Worm (Caenorhabditis elegans) whole organism, young adult: ENCODE data around the gene Y54B9A.1.
A peak's percentile ranks its signal among the peaks of the same experiment; 100 is the strongest.

Source experiments
- B0019.2 ChIP-seq: fragments of 200-800 bp; sonication (Bioruptor generic); conservative IDR thresholded peaks from 2 replicates; pipeline ENCODE4 v1.3.6; 2022; ENCODE audit warnings: missing genetic modification reagents, missing genetic modification characterization, missing compliant biosample characterization
- B0035.1 ChIP-seq: sonication (generic microtip); optimal IDR thresholded peaks from 2 replicates; lab custom pipeline; 2016; ENCODE audit warnings: missing genetic modification characterization, mild to moderate bottlenecking, missing compliant biosample characterization, missing genotype, missing genetic modification reagents
- F23B12.7 ChIP-seq: sonication (generic microtip); optimal IDR thresholded peaks from 2 replicates; lab custom pipeline; 2017; ENCODE audit warnings: missing genetic modification characterization, mild to moderate bottlenecking, missing compliant biosample characterization, antibody characterized with exemption, moderate library complexity; ENCODE audit not compliant: insufficient read depth
- F33H1.4 ChIP-seq: fragments of 200-800 bp; sonication (Bioruptor generic); IDR thresholded peaks from 2 replicates; pipeline ENCODE4 v1.3.6; 2022; ENCODE audit warnings: missing genetic modification reagents, missing genetic modification characterization, missing compliant biosample characterization
- F37B4.10 ChIP-seq: fragments of 200-800 bp; sonication (Bioruptor generic); IDR thresholded peaks from 2 replicates; pipeline ENCODE4 v1.3.6; 2022; ENCODE audit warnings: missing genetic modification characterization, missing compliant biosample characterization
- F57C9.4 ChIP-seq: sonication (generic microtip); optimal IDR thresholded peaks from 2 replicates; lab custom pipeline; 2017; ENCODE audit warnings: mild to moderate bottlenecking, missing genetic modification characterization, missing compliant biosample characterization
- K11D2.4 ChIP-seq: fragments of 200-800 bp; sonication (Bioruptor generic); IDR thresholded peaks from 2 replicates; pipeline ENCODE4 v1.3.6; 2022; ENCODE audit warnings: missing genetic modification reagents, missing genetic modification characterization, missing compliant biosample characterization
- K12H6.12 ChIP-seq: fragments of 200-800 bp; sonication (Bioruptor generic); optimal IDR thresholded peaks from 2 replicates; lab custom pipeline; 2018; ENCODE audit warnings: mild to moderate bottlenecking, missing genetic modification characterization, missing compliant biosample characterization
- Y53F4B.3 ChIP-seq: fragments of 200-800 bp; sonication (Bioruptor generic); IDR thresholded peaks from 2 replicates; pipeline ENCODE4 v1.3.6; 2022; ENCODE audit warnings: missing genetic modification reagents, missing genetic modification characterization, missing compliant biosample characterization
- ZK185.1 ChIP-seq: sonication (generic microtip); optimal IDR thresholded peaks from 2 replicates; lab custom pipeline; 2016; ENCODE audit warnings: mild to moderate bottlenecking, missing genetic modification characterization, missing compliant biosample characterization; ENCODE audit not compliant: poor library complexity, severe bottlenecking
- attf-5 ChIP-seq: fragments of 200-800 bp; sonication (Bioruptor generic); optimal IDR thresholded peaks from 2 replicates; lab custom pipeline; 2018; ENCODE audit warnings: mild to moderate bottlenecking, missing genetic modification characterization, missing compliant biosample characterization
- bed-2 ChIP-seq: fragments of 200-800 bp; sonication (Bioruptor generic); IDR thresholded peaks from 2 replicates; pipeline ENCODE4 v1.3.6; 2022; ENCODE audit warnings: missing genetic modification reagents, missing genetic modification characterization, missing compliant biosample characterization
- ccch-3 ChIP-seq: fragments of 200-800 bp; sonication (Bioruptor generic); optimal IDR thresholded peaks from 2 replicates; lab custom pipeline; 2018; ENCODE audit warnings: mild to moderate bottlenecking, missing genetic modification characterization, missing compliant biosample characterization
- cebp-1 ChIP-seq, 2 experiments: fragments of 200-800 bp in 1 of 2; sonication (Bioruptor generic) in 1 of 2; sonication (generic microtip) in 1 of 2; IDR thresholded peaks in 1 of 2; optimal IDR thresholded peaks in 1 of 2; 2 replicates each; pipeline versions ENCODE4 v1.3.6 to Lab custom; 2017 to 2022; ENCODE audit warnings: missing compliant biosample characterization in 2 of 2, missing genetic modification characterization in 2 of 2, mild to moderate bottlenecking in 1 of 2, missing genetic modification reagents in 1 of 2, moderate library complexity in 1 of 2
- ceh-100 ChIP-seq: fragments of 200-800 bp; sonication (Bioruptor generic); IDR thresholded peaks from 2 replicates; pipeline ENCODE4 v1.3.6; 2022; ENCODE audit warnings: missing genetic modification reagents, missing genetic modification characterization, missing compliant biosample characterization
- ceh-27 ChIP-seq: fragments of 200-800 bp; sonication (Bioruptor generic); optimal IDR thresholded peaks from 2 replicates; lab custom pipeline; 2018; ENCODE audit warnings: mild to moderate bottlenecking, missing genetic modification characterization, moderate library complexity, missing compliant biosample characterization
- ceh-58 ChIP-seq: fragments of 200-800 bp; sonication (Bioruptor generic); IDR thresholded peaks from 2 replicates; pipeline ENCODE4 v1.3.6; 2022; ENCODE audit warnings: missing genetic modification characterization, missing compliant biosample characterization
- ceh-91 ChIP-seq: fragments of 200-800 bp; sonication (Bioruptor generic); IDR thresholded peaks from 2 replicates; pipeline ENCODE4 v1.3.6; 2022; ENCODE audit warnings: missing genetic modification reagents, missing genetic modification characterization, missing compliant biosample characterization
- chd-7 ChIP-seq: sonication (generic microtip); optimal IDR thresholded peaks from 2 replicates; lab custom pipeline; 2016; ENCODE audit warnings: mild to moderate bottlenecking, missing genetic modification characterization, moderate library complexity, missing compliant biosample characterization
- egrh-3 ChIP-seq: fragments of 200-800 bp; sonication (Bioruptor generic); IDR thresholded peaks from 2 replicates; pipeline ENCODE4 v1.3.6; 2022; ENCODE audit warnings: missing genetic modification reagents, missing genetic modification characterization, missing compliant biosample characterization
- ets-4 ChIP-seq: fragments of 200-800 bp; sonication (Bioruptor generic); optimal IDR thresholded peaks from 2 replicates; lab custom pipeline; 2018; ENCODE audit warnings: mild to moderate bottlenecking, missing genetic modification characterization, missing compliant biosample characterization
- fkh-3 ChIP-seq: sonication (generic microtip); optimal IDR thresholded peaks from 2 replicates; lab custom pipeline; 2016; ENCODE audit warnings: mild to moderate bottlenecking, missing genetic modification characterization, missing compliant biosample characterization
- lag-1 ChIP-seq: fragments of 200-800 bp; sonication (Bioruptor generic); IDR thresholded peaks from 2 replicates; pipeline ENCODE4 v1.3.6; 2022; ENCODE audit warnings: missing genetic modification reagents, missing genetic modification characterization, missing compliant biosample characterization
- let-526 ChIP-seq: fragments of 200-800 bp; sonication (Bioruptor generic); IDR thresholded peaks from 2 replicates; pipeline ENCODE4 v1.3.6; 2022; ENCODE audit warnings: missing genetic modification reagents, missing genetic modification characterization, missing compliant biosample characterization
- let-607 ChIP-seq, 2 experiments: fragments of 200-800 bp in 1 of 2; sonication (Bioruptor generic) in 1 of 2; sonication (generic microtip) in 1 of 2; optimal IDR thresholded peaks; 2 replicates each; lab custom pipeline; 2016 to 2018; ENCODE audit warnings: mild to moderate bottlenecking in 2 of 2, missing compliant biosample characterization in 2 of 2, missing genetic modification characterization in 2 of 2, moderate library complexity in 2 of 2, missing genotype in 1 of 2
- lin-54 ChIP-seq: fragments of 200-800 bp; sonication (Bioruptor generic); optimal IDR thresholded peaks from 2 replicates; lab custom pipeline; 2018; ENCODE audit warnings: mild to moderate bottlenecking, missing genetic modification characterization, missing compliant biosample characterization
- madf-8 ChIP-seq: fragments of 200-800 bp; sonication (Bioruptor generic); conservative IDR thresholded peaks from 2 replicates; pipeline ENCODE4 v1.3.6; 2022; ENCODE audit warnings: missing genetic modification reagents, missing genetic modification characterization, missing compliant biosample characterization
- mel-28 ChIP-seq: sonication (generic microtip); optimal IDR thresholded peaks from 2 replicates; lab custom pipeline; 2016; ENCODE audit warnings: borderline replicate concordance, mild to moderate bottlenecking, missing genetic modification characterization, missing compliant biosample characterization
- nfya-2 ChIP-seq: fragments of 200-800 bp; sonication (Bioruptor generic); IDR thresholded peaks from 2 replicates; pipeline ENCODE4 v1.3.6; 2022; ENCODE audit warnings: missing genetic modification reagents, missing genetic modification characterization, missing compliant biosample characterization
- pha-4 ChIP-seq: fragments of 150-350 bp; sonication (generic microtip); optimal IDR thresholded peaks from 2 replicates; lab custom pipeline; 2014; ENCODE audit warnings: missing biosample characterization, missing genetic modification reagents, missing genetic modification characterization
- rec-8 ChIP-seq, 2 experiments: sonication (generic microtip); optimal IDR thresholded peaks; 2 replicates each; lab custom pipeline; 2016; ENCODE audit warnings: mild to moderate bottlenecking in 2 of 2, missing genetic modification characterization in 2 of 2, missing genetic modification reagents in 2 of 2, missing genotype in 2 of 2, missing biosample characterization in 1 of 2, missing compliant biosample characterization in 1 of 2, moderate library complexity in 1 of 2
- repo-1 ChIP-seq: sonication (generic microtip); optimal IDR thresholded peaks from 2 replicates; lab custom pipeline; 2017; ENCODE audit warnings: mild to moderate bottlenecking, missing genetic modification characterization, missing compliant biosample characterization
- snpc-1.1 ChIP-seq: sonication (generic microtip); optimal IDR thresholded peaks from 2 replicates; lab custom pipeline; 2017; ENCODE audit warnings: missing genetic modification characterization, mild to moderate bottlenecking, missing compliant biosample characterization, antibody characterized with exemption, moderate library complexity, missing genotype, missing genetic modification reagents; ENCODE audit not compliant: insufficient read depth
- somi-1 ChIP-seq: fragments of 200-800 bp; sonication (Bioruptor generic); optimal IDR thresholded peaks from 2 replicates; lab custom pipeline; 2018; ENCODE audit warnings: mild to moderate bottlenecking, missing genetic modification characterization, missing compliant biosample characterization
- tbp1 ChIP-seq: fragments of 200-800 bp; sonication (Bioruptor generic); optimal IDR thresholded peaks from 2 replicates; lab custom pipeline; 2018; ENCODE audit warnings: mild to moderate bottlenecking, missing genetic modification characterization, missing compliant biosample characterization
- tlf-1 ChIP-seq: fragments of 200-800 bp; sonication (Bioruptor generic); optimal IDR thresholded peaks from 2 replicates; lab custom pipeline; 2018; ENCODE audit warnings: mild to moderate bottlenecking, missing genetic modification characterization, missing compliant biosample characterization
- unc-130 ChIP-seq: sonication (generic microtip); optimal IDR thresholded peaks from 2 replicates; lab custom pipeline; 2016; ENCODE audit warnings: missing genetic modification reagents, missing genetic modification characterization, missing compliant biosample characterization
- xnd-1 ChIP-seq: sonication (generic microtip); optimal IDR thresholded peaks from 2 replicates; lab custom pipeline; 2016; ENCODE audit warnings: missing genotype, missing genetic modification reagents, missing genetic modification characterization, missing compliant biosample characterization
- ztf-28 ChIP-seq: fragments of 200-800 bp; sonication (Bioruptor generic); IDR thresholded peaks from 2 replicates; pipeline ENCODE4 v1.3.6; 2022; ENCODE audit warnings: missing genetic modification reagents, missing genetic modification characterization, missing compliant biosample characterization
- ztf-3 ChIP-seq: fragments of 200-800 bp; sonication (Bioruptor generic); optimal IDR thresholded peaks from 2 replicates; lab custom pipeline; 2018; ENCODE audit warnings: mild to moderate bottlenecking, missing genetic modification characterization, missing compliant biosample characterization
- ztf-6 ChIP-seq: fragments of 200-800 bp; sonication (Bioruptor generic); IDR thresholded peaks from 2 replicates; pipeline ENCODE4 v1.3.6; 2022; ENCODE audit warnings: missing genetic modification reagents, missing genetic modification characterization, missing compliant biosample characterization

The Y54B9A.1 gene

DNA sequence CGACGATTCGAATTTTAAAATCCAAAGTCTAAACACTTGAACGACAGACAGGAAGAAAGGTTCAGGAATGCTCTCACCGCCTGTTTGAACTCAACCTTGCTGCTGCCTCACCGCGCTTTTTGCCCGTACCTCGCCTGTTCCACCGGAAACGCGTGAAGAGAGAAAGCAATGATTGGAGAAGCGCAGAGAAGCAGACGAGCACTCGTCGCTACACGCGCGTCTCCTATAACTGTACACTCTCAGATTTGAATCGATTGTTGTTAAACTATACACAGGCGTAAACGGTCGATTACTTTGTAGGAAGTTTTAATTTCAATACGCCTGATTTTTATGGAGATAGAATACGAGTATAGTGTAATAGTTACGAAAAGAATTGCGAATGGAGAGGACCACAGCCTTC, 14.8 kb downstream of the Y54B9A.1 start (continued):
- TF ChIP-seq K12H6.12 (tag; lab: Kevin White, UChicago) (peak; percentile 36), bed-2 (GFP tag; lab: Robert Waterston, UW) (no peak), ceh-27 (peak; percentile 26), ZK185.1 (peak; percentile 5), somi-1 (GFP tag; lab: Kevin White, UChicago) (no peak), chd-7 (peak; percentile 2), F23B12.7 (tag; lab: Kevin White, UChicago) (no peak), pha-4 (no peak), rec-8 (tag; optimal IDR thresholded peaks at IDR 0.05; lab: Kevin White, UChicago) (no peak), F33H1.4 (GFP tag; lab: Robert Waterston, UW) (no peak), let-607 (tag; optimal IDR thresholded peaks at IDR 0.05; lab: Kevin White, UChicago) (peak in 1 of 2 experiments; percentile 31), ztf-28 (no peak), fkh-3 (no peak), nfya-2 (GFP tag; lab: Robert Waterston, UW) (no peak), ceh-100 (no peak), madf-8 (GFP tag; lab: Robert Waterston, UW) (no peak), attf-5 (peak; percentile 46), K11D2.4 (no peak), ztf-6 (GFP tag; lab: Robert Waterston, UW) (no peak), F37B4.10 (GFP tag; lab: Robert Waterston, UW) (no peak), lin-54 (no peak), B0019.2 (GFP tag; lab: Robert Waterston, UW) (no peak), ceh-91 (no peak), let-526 (GFP tag; lab: Robert Waterston, UW) (no peak), mel-28 (no peak), tbp1 (no peak), B0035.1 (tag; lab: Kevin White, UChicago) (no peak), ceh-58 (GFP tag; lab: Robert Waterston, UW) (no peak), Y53F4B.3 (GFP tag; lab: Robert Waterston, UW) (no peak), unc-130 (GFP tag; lab: Kevin White, UChicago) (no peak), ets-4 (GFP tag; lab: Kevin White, UChicago) (peak; percentile 9), snpc-1.1 (no peak), F57C9.4 (tag; lab: Kevin White, UChicago) (no peak), ztf-3 (GFP tag; lab: Kevin White, UChicago) (no peak), lag-1 (GFP tag; lab: Robert Waterston, UW) (no peak), egrh-3 (GFP tag; lab: Robert Waterston, UW) (no peak), ccch-3 (GFP tag; lab: Kevin White, UChicago) (no peak), xnd-1 (no peak), cebp-1 (GFP tag; IDR thresholded peaks at IDR 0.05; lab: Robert Waterston, UW) (no peak), cebp-1 (tag; optimal IDR thresholded peaks at IDR 0.05; lab: Kevin White, UChicago) (peak; percentile 52), repo-1 (tag; lab: Kevin White, UChicago) (no peak), tlf-1 (no peak)
